Worm (Caenorhabditis elegans) whole organism, L3 larva: ENCODE measurements around the gene T16G12.8.

Source experiments
- ama-1 ChIP-seq: fragments of 150-350 bp; optimal IDR thresholded peaks from 2 replicates; lab custom pipeline; 2018
- egl-27 ChIP-seq: sonication (generic microtip); optimal IDR thresholded peaks from 4 replicates; lab custom pipeline; 2017; ENCODE audit warnings: missing biosample characterization, missing genetic modification reagents, missing genetic modification characterization
- nhr-25 ChIP-seq: sonication (generic microtip); optimal IDR thresholded peaks from 2 replicates; lab custom pipeline; 2017; ENCODE audit warnings: missing biosample characterization, missing genetic modification characterization
- nhr-28 ChIP-seq: fragments of 150-350 bp; optimal IDR thresholded peaks from 2 replicates; lab custom pipeline; 2014; ENCODE audit warnings: missing biosample characterization, missing genetic modification characterization
- nhr-77 ChIP-seq: fragments of 150-350 bp; optimal IDR thresholded peaks from 2 replicates; lab custom pipeline; 2014; ENCODE audit warnings: missing biosample characterization, missing genetic modification characterization
- snpc-4 ChIP-seq: fragments of 150-350 bp; optimal IDR thresholded peaks from 2 replicates; lab custom pipeline; 2014; ENCODE audit warnings: missing biosample characterization, missing genetic modification characterization
- unc-62 ChIP-seq: fragments of 150-350 bp; sonication (generic microtip); optimal IDR thresholded peaks from 4 replicates; lab custom pipeline; 2014; ENCODE audit warnings: missing biosample characterization, missing genetic modification reagents, missing genetic modification characterization

DNA sequence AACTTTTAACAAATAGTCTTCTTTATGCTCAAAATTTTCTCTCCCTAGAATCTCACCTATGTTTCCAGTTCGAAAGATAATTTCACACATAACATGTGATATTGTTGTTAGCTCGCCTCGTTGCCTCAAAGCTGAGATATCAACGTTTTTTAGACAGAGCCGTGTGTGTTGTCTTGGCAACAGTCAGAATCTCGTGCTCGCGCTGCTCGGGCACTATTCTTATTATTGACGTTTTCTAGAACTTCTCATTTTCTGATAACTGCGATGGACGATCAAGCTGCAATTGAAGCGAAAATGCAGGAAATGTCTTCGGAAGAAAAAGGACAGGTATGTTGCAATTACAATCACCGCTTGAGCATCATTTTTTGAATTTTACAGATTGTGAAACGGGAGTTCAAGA is 23.3 kb upstream of the T16G12.8 start, which contains the start of gene xbx-3:
- TF ChIP-seq nhr-28 (tag; lab: Kevin White, UChicago) (no peak), snpc-4 (tag; lab: Kevin White, UChicago) (no peak), egl-27 (tag; lab: Kevin White, UChicago) (no peak), ama-1 (lab: Kevin White, UChicago) (no peak), nhr-77 (tag; lab: Kevin White, UChicago) (no peak), nhr-25 (no peak), unc-62 (GFP tag; lab: Kevin White, UChicago) (no peak)
